Worm (Caenorhabditis elegans): Measurements from ENCODE around the gene cthd-1.

cthd-1 gene

DNA sequence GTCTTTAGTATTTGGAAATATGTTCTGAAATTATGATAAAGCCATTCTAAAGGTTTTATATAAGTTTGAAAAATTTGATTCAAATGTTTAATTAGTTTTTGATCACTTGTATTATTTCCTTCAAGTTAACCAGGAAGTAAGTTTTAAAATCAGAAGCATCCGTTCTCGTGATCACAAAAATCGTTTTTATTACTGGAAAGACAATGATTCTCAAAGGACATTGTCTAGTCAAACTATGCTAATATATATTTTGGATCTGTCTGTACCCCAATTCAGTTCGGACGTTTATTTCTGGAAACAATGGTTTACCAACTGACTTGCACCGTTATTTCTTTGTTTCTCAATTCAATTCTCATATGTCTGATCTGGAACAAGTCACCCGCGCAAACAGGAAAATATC, 38.3 kb downstream of the cthd-1 start, which contains the start of gene str-188:
TSS of gene str-188 (plus strand) at position 301 of the 400 bp plus-strand sequence.
- TF ChIP-seq sdc-2 (tag; optimal IDR thresholded peaks at IDR 0.05): no peak

DNA sequence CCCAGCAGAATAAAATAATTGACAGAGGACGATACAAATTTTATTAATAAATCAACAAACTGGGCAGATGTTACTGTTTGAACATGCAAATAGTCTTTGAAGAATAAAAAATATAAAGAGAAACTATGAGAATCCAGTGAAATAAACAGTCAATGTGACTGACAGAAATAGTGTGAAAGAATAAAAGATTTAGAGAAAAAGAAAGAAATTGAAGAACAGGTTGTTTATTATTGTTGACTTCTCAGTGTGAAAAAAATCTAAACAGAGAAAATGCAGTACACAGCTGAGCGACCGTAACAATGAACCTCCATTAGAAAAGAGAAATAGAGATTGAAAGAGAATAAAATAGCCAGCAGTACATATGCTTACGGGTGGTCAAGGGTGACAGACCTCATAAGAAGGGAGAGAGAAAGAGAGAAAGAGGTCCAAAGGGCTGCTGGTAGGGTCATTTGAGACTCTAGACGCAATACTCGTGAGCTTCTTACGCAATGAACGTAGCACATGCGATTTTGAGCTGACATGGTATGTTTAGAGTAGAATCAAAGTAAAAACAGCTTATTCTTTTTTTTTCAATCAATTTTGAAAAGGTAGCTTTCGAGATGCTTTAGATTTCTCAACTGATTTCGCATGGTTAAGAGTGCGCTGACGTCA, 46.1 kb downstream of the cthd-1 start, which contains the start of gene slcr-46.3:
TSS of gene slcr-46.3 (minus strand) at position 86 of the 651 bp plus-strand sequence.
- peak; percentile 13 for TF ChIP-seq nfya-1 (tag; optimal IDR thresholded peaks at IDR 0.05)
- no peak for TF ChIP-seq hlh-15 (tag; optimal IDR thresholded peaks at IDR 0.05)
- peak; percentile 12 for TF ChIP-seq tbx-2 (tag; optimal IDR thresholded peaks at IDR 0.05)
- TF ChIP-seq ceh-34 (tag; optimal IDR thresholded peaks at IDR 0.05): peak; percentile 50
- TF ChIP-seq ceh-22 (tag; optimal IDR thresholded peaks at IDR 0.05): no peak
- no peak for TF ChIP-seq Y22D7AL.16 (tag; optimal IDR thresholded peaks at IDR 0.05)
- no peak for TF ChIP-seq ceh-9 (tag; optimal IDR thresholded peaks at IDR 0.05)
- no peak for TF ChIP-seq ceh-2 (tag; optimal IDR thresholded peaks at IDR 0.05)
- TF ChIP-seq K09A11.1 (tag; optimal IDR thresholded peaks at IDR 0.05; ENCODE audit: insufficient read depth): no peak
- peak; percentile 36 for TF ChIP-seq ref-2 (tag; optimal IDR thresholded peaks at IDR 0.05)
- TF ChIP-seq hlh-30 (tag; optimal IDR thresholded peaks at IDR 0.05; ENCODE audit: insufficient read depth): peak; percentile 27
- TF ChIP-seq ama-1 (optimal IDR thresholded peaks at IDR 0.05): no peak
- TF ChIP-seq pha-4 (tag; optimal IDR thresholded peaks at IDR 0.05): no peak
- TF ChIP-seq pax-1 (tag; optimal IDR thresholded peaks at IDR 0.05): peak; percentile 77
- TF ChIP-seq sdc-2 (tag; optimal IDR thresholded peaks at IDR 0.05): no peak
- TF ChIP-seq ahr-1 (tag; optimal IDR thresholded peaks at IDR 0.05): no peak

DNA sequence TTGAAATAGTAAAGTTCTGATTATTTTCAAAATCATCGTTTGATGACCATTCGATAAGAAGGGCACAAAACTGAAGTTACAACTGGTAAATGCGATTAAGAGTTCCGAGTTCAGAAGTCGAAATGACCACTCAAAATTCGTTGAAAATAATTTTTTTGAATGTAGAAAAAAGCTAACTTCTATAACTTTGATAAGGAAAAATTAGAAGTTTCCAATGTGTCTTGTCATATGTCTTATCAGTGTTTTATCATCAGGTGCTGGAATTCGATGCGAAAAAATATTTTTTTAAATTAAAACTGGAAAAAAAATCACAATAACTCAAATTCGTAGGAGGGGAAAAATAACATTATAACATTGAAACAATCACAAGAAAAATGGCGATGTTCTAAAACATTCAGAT, 47.6 kb downstream of the cthd-1 start:
- TF ChIP-seq ttx-3 (tag; optimal IDR thresholded peaks at IDR 0.05) (no peak), nhr-232 (tag; optimal IDR thresholded peaks at IDR 0.05) (no peak), ceh-6 (GFP tag; optimal IDR thresholded peaks at IDR 0.05) (no peak), hlh-30 (tag; optimal IDR thresholded peaks at IDR 0.05; ENCODE audit: insufficient read depth) (no peak), pat-9 (tag; optimal IDR thresholded peaks at IDR 0.05) (no peak), dmd-4 (tag; optimal IDR thresholded peaks at IDR 0.05; ENCODE audit: borderline replicate concordance) (no peak), ceh-24 (tag; optimal IDR thresholded peaks at IDR 0.05) (no peak)

All from whole organism, late embryonic.